Worm (Caenorhabditis elegans): Measurements from ENCODE around the gene egas-4.

ce11 chrIV:7503322-7503721 lies 5.7 kb upstream of the egas-4 start, which contains the start of gene glt-6:
- TF ChIP-seq unc-62 (GFP tag; optimal IDR thresholded peaks at IDR 0.05) (no peak), efl-1 (optimal IDR thresholded peaks at IDR 0.05) (no peak), efl-1 (GFP tag; optimal IDR thresholded peaks at IDR 0.05 in 1 of 2) (no peak), hlh-4 (tag; optimal IDR thresholded peaks at IDR 0.05) (no peak)
